Worm (Caenorhabditis elegans) whole organism, late embryonic: ENCODE measurements around the gene srh-304.

Experiments
- ama-1 ChIP-seq: fragments of 150-350 bp; optimal IDR thresholded peaks from 2 replicates; lab custom pipeline; 2014
- ceh-2 ChIP-seq: sonication (generic microtip); optimal IDR thresholded peaks from 2 replicates; lab custom pipeline; 2016; ENCODE audit warnings: missing genotype, missing genetic modification characterization, missing compliant biosample characterization
- dve-1 ChIP-seq: sonication (generic microtip); optimal IDR thresholded peaks from 2 replicates; lab custom pipeline; 2017; ENCODE audit warnings: antibody characterized with exemption, mild to moderate bottlenecking, missing genetic modification characterization, missing compliant biosample characterization
- nfya-1 ChIP-seq: sonication (generic microtip); optimal IDR thresholded peaks from 2 replicates; lab custom pipeline; 2017; ENCODE audit warnings: missing genetic modification characterization, mild to moderate bottlenecking, missing compliant biosample characterization, antibody characterized with exemption, moderate library complexity
- nhr-11 ChIP-seq: fragments of 150-350 bp; optimal IDR thresholded peaks from 2 replicates; lab custom pipeline; 2014; ENCODE audit warnings: missing biosample characterization, missing genetic modification characterization
- pqm-1 ChIP-seq: sonication (generic microtip); optimal IDR thresholded peaks from 2 replicates; lab custom pipeline; 2016; ENCODE audit warnings: missing genetic modification characterization, missing compliant biosample characterization
- syd-9 ChIP-seq: sonication (generic microtip); optimal IDR thresholded peaks from 2 replicates; lab custom pipeline; 2016; ENCODE audit warnings: mild to moderate bottlenecking, missing genetic modification characterization, moderate library complexity, missing compliant biosample characterization
- unc-42 ChIP-seq: sonication (generic microtip); optimal IDR thresholded peaks from 2 replicates; lab custom pipeline; 2016; ENCODE audit warnings: missing genotype, missing genetic modification characterization, missing compliant biosample characterization

- TF ChIP-seq dve-1 (no peak), nhr-11 (tag; lab: Kevin White, UChicago) (no peak), unc-42 (tag; lab: Kevin White, UChicago) (no peak), pqm-1 (tag; lab: Kevin White, UChicago) (no peak), syd-9 (tag; lab: Kevin White, UChicago) (no peak), ama-1 (lab: Kevin White, UChicago) (no peak), nfya-1 (tag; lab: Kevin White, UChicago) (no peak), ceh-2 (tag; lab: Kevin White, UChicago) (no peak)
Observed at ce11 chrV:17810053-17810452, 18.4 kb upstream of the srh-304 start, which contains the start of gene srh-296.
